Worm (Caenorhabditis elegans) whole organism, L4 larva: ENCODE measurements around the gene K03B8.11.

Source experiments
- D1046.2 ChIP-seq: fragments of 200-800 bp; sonication (Bioruptor generic); IDR thresholded peaks from 2 replicates; pipeline ENCODE4 v1.3.6; 2022; ENCODE audit warnings: missing genetic modification characterization, missing compliant biosample characterization
- ZK337.2 ChIP-seq: fragments of 200-800 bp; sonication (Bioruptor generic); IDR thresholded peaks from 2 replicates; pipeline ENCODE4 v1.3.6; 2022; ENCODE audit warnings: missing genetic modification reagents, missing genetic modification characterization, missing compliant biosample characterization
- aly-2 ChIP-seq: sonication (generic microtip); optimal IDR thresholded peaks from 2 replicates; lab custom pipeline; 2018; ENCODE audit warnings: missing biosample characterization, missing genetic modification characterization
- dmd-6 ChIP-seq: fragments of 200-800 bp; sonication (Bioruptor generic); IDR thresholded peaks from 2 replicates; pipeline ENCODE4 v1.3.6; 2022; ENCODE audit warnings: missing genetic modification reagents, missing genetic modification characterization, missing compliant biosample characterization
- lsy-2 ChIP-seq, 2 experiments: fragments of 150-350 bp in 1 of 2; sonication (generic microtip) in 1 of 2; optimal IDR thresholded peaks; 2 replicates each; lab custom pipeline; 2014 to 2017; ENCODE audit warnings: missing biosample characterization in 2 of 2, missing genetic modification characterization in 2 of 2
- nhr-25 ChIP-seq: sonication (generic microtip); optimal IDR thresholded peaks from 2 replicates; lab custom pipeline; 2017; ENCODE audit warnings: missing genetic modification characterization, mild to moderate bottlenecking, missing compliant biosample characterization, antibody characterized with exemption, moderate library complexity, borderline replicate concordance; ENCODE audit not compliant: insufficient read depth
- nhr-41 ChIP-seq: fragments of 200-800 bp; sonication (Bioruptor generic); IDR thresholded peaks from 2 replicates; pipeline ENCODE4 v1.3.6; 2022; ENCODE audit warnings: missing genetic modification reagents, missing genetic modification characterization, missing compliant biosample characterization
- nhr-77 ChIP-seq: fragments of 150-350 bp; optimal IDR thresholded peaks from 2 replicates; lab custom pipeline; 2014; ENCODE audit warnings: missing biosample characterization, missing genetic modification characterization
- pqm-1 ChIP-seq: sonication (generic microtip); optimal IDR thresholded peaks from 2 replicates; lab custom pipeline; 2017; ENCODE audit warnings: missing biosample characterization, missing genetic modification characterization
- unc-130 ChIP-seq: sonication (generic microtip); optimal IDR thresholded peaks from 2 replicates; lab custom pipeline; 2016; ENCODE audit warnings: missing genetic modification reagents, missing genetic modification characterization, missing compliant biosample characterization
- zfp-3 ChIP-seq: fragments of 200-800 bp; sonication (Bioruptor generic); conservative IDR thresholded peaks from 2 replicates; pipeline ENCODE4 v1.3.6; 2022; ENCODE audit warnings: missing genetic modification reagents, missing genetic modification characterization, missing compliant biosample characterization

ce11 chrV:11407251-11407650, 17.0 kb upstream of the K03B8.11 start, which contains the start of gene K03B8.6:
- no peak for TF ChIP-seq zfp-3 (GFP tag; lab: Robert Waterston, UW)
- no peak for TF ChIP-seq nhr-25 (tag; lab: Kevin White, UChicago)
- TF ChIP-seq lsy-2 (tag; optimal IDR thresholded peaks at IDR 0.05; lab: Kevin White, UChicago), result no peak
- no peak for TF ChIP-seq pqm-1 (tag; lab: Kevin White, UChicago)
- TF ChIP-seq aly-2 (tag; lab: Kevin White, UChicago), result no peak
- TF ChIP-seq unc-130 (GFP tag; lab: Kevin White, UChicago), result no peak
- no peak for TF ChIP-seq dmd-6 (GFP tag; lab: Robert Waterston, UW)
- TF ChIP-seq D1046.2 (GFP tag; lab: Robert Waterston, UW), result no peak
- no peak for TF ChIP-seq nhr-77 (tag; lab: Kevin White, UChicago)
- TF ChIP-seq nhr-41, result no peak
- no peak for TF ChIP-seq ZK337.2 (GFP tag; lab: Robert Waterston, UW)
